Fruit fly (Drosophila melanogaster) whole organism, prepupa: ENCODE results near the gene Pcif1.

ENCODE experiments used
- Blimp-1 ChIP-seq: fragments of 200-800 bp; sonication (Bioruptor generic); optimal IDR thresholded peaks from 3 replicates; lab custom pipeline; 2017; ENCODE audit warnings: missing biosample characterization, missing genetic modification characterization, mild to moderate bottlenecking, moderate library complexity, missing genetic modification reagents
- CG10669 ChIP-seq: fragments of 200-800 bp; sonication (Bioruptor generic); optimal IDR thresholded peaks from 3 replicates; lab custom pipeline; 2018; ENCODE audit warnings: missing biosample characterization, mild to moderate bottlenecking, missing genetic modification characterization, moderate library complexity
- CG11294 ChIP-seq: fragments of 200-800 bp; sonication (Bioruptor generic); IDR thresholded peaks from 2 replicates; pipeline ENCODE4 v1.3.6; 2022; ENCODE audit warnings: missing biosample characterization, missing genetic modification characterization
- CG11762 ChIP-seq: fragments of 200-800 bp; sonication (Bioruptor generic); optimal IDR thresholded peaks from 3 replicates; lab custom pipeline; 2016; ENCODE audit warnings: missing biosample characterization, missing genetic modification characterization; ENCODE audit not compliant: insufficient read depth
- CG11902 ChIP-seq: fragments of 200-800 bp; sonication (Bioruptor generic); optimal IDR thresholded peaks from 3 replicates; lab custom pipeline; 2016; ENCODE audit warnings: missing biosample characterization, missing genetic modification characterization
- CG1621 ChIP-seq: fragments of 200-800 bp; sonication (Bioruptor generic); optimal IDR thresholded peaks from 3 replicates; lab custom pipeline; 2018; ENCODE audit warnings: missing biosample characterization, mild to moderate bottlenecking, missing genetic modification characterization
- CG16779 ChIP-seq: fragments of 200-800 bp; sonication (Bioruptor generic); optimal IDR thresholded peaks from 3 replicates; lab custom pipeline; 2017; ENCODE audit warnings: missing biosample characterization, mild to moderate bottlenecking, missing genetic modification characterization
- CG31627 ChIP-seq: fragments of 200-800 bp; sonication (Bioruptor generic); optimal IDR thresholded peaks from 3 replicates; lab custom pipeline; 2016; ENCODE audit warnings: missing biosample characterization, missing genetic modification characterization
- CG32006 ChIP-seq: fragments of 200-800 bp; sonication (Bioruptor generic); optimal IDR thresholded peaks from 3 replicates; lab custom pipeline; 2017; ENCODE audit warnings: missing biosample characterization, mild to moderate bottlenecking, missing genetic modification characterization
- CG34406 ChIP-seq: fragments of 200-800 bp; sonication (Bioruptor generic); optimal IDR thresholded peaks from 3 replicates; lab custom pipeline; 2016; ENCODE audit warnings: missing biosample characterization, missing genetic modification characterization
- CG3919 ChIP-seq: fragments of 200-800 bp; sonication (Bioruptor generic); optimal IDR thresholded peaks from 3 replicates; lab custom pipeline; 2016; ENCODE audit warnings: missing biosample characterization, missing genetic modification characterization
- CG4318 ChIP-seq: fragments of 200-800 bp; sonication (Bioruptor generic); optimal IDR thresholded peaks from 3 replicates; lab custom pipeline; 2017; ENCODE audit warnings: missing biosample characterization, mild to moderate bottlenecking, missing genetic modification characterization
- CG6276 ChIP-seq: fragments of 200-800 bp; sonication (Bioruptor generic); optimal IDR thresholded peaks from 2 replicates; lab custom pipeline; 2017; ENCODE audit warnings: missing biosample characterization, mild to moderate bottlenecking, missing genetic modification characterization
- CG6792 ChIP-seq: fragments of 200-800 bp; sonication (Bioruptor generic); optimal IDR thresholded peaks from 3 replicates; lab custom pipeline; 2016; ENCODE audit warnings: missing biosample characterization, missing genetic modification characterization
- CG6808 ChIP-seq: fragments of 200-800 bp; sonication (Bioruptor generic); optimal IDR thresholded peaks from 3 replicates; lab custom pipeline; 2017; ENCODE audit warnings: missing biosample characterization, missing genetic modification characterization, mild to moderate bottlenecking, moderate library complexity, missing genetic modification reagents
- CG6854 ChIP-seq: fragments of 200-800 bp; sonication (Bioruptor generic); optimal IDR thresholded peaks from 2 replicates; lab custom pipeline; 2017; ENCODE audit warnings: missing biosample characterization, mild to moderate bottlenecking, missing genetic modification characterization
- CG7368 ChIP-seq: fragments of 200-800 bp; sonication (Bioruptor generic); optimal IDR thresholded peaks from 3 replicates; lab custom pipeline; 2016; ENCODE audit warnings: missing biosample characterization, missing genetic modification characterization
- CG8119 ChIP-seq: fragments of 200-800 bp; sonication (Bioruptor generic); IDR thresholded peaks from 3 replicates; pipeline ENCODE4 v1.3.6; 2022; ENCODE audit warnings: missing biosample characterization, missing genetic modification characterization
- CG8319 ChIP-seq: fragments of 200-800 bp; sonication (Bioruptor generic); optimal IDR thresholded peaks from 3 replicates; lab custom pipeline; 2016; ENCODE audit warnings: missing biosample characterization, missing genetic modification characterization
- Eip75B ChIP-seq: fragments of 200-800 bp; sonication (Bioruptor generic); optimal IDR thresholded peaks from 3 replicates; lab custom pipeline; 2016; ENCODE audit warnings: missing biosample characterization, missing genetic modification characterization
- Eip78C ChIP-seq: fragments of 200-800 bp; sonication (Bioruptor generic); peaks from one replicate; lab custom pipeline; 2016; ENCODE audit warnings: missing biosample characterization, missing genetic modification characterization
- Eip93F ChIP-seq: fragments of 200-800 bp; sonication (Bioruptor generic); optimal IDR thresholded peaks from 2 replicates; lab custom pipeline; 2016; ENCODE audit warnings: missing biosample characterization, mild to moderate bottlenecking, missing genetic modification characterization
- Gug ChIP-seq: fragments of 200-800 bp; sonication (Bioruptor generic); IDR thresholded peaks from 2 replicates; pipeline ENCODE4 v1.3.6; 2022; ENCODE audit warnings: missing biosample characterization, missing genetic modification characterization
- Hr38 ChIP-seq: sonication (Bioruptor generic); optimal IDR thresholded peaks from 2 replicates; lab custom pipeline; 2016; ENCODE audit warnings: missing biosample characterization, missing genetic modification characterization
- Hr4 ChIP-seq: fragments of 200-800 bp; sonication (Bioruptor generic); optimal IDR thresholded peaks from 3 replicates; lab custom pipeline; 2016; ENCODE audit warnings: missing biosample characterization, missing genetic modification characterization
- Met ChIP-seq: fragments of 200-800 bp; sonication (Bioruptor generic); optimal IDR thresholded peaks from 3 replicates; lab custom pipeline; 2016; ENCODE audit warnings: missing biosample characterization, missing genetic modification characterization
- Smox ChIP-seq: fragments of 200-800 bp; sonication (Bioruptor generic); optimal IDR thresholded peaks from 3 replicates; lab custom pipeline; 2016; ENCODE audit warnings: missing biosample characterization, missing genetic modification characterization
- Sox102F ChIP-seq: fragments of 200-800 bp; sonication (Bioruptor generic); optimal IDR thresholded peaks from 2 replicates; lab custom pipeline; 2016; ENCODE audit warnings: missing biosample characterization, mild to moderate bottlenecking, missing genetic modification characterization
- Sox14 ChIP-seq: fragments of 200-800 bp; sonication (Bioruptor generic); optimal IDR thresholded peaks from 3 replicates; lab custom pipeline; 2016; ENCODE audit warnings: missing biosample characterization, missing genetic modification characterization
- achi ChIP-seq: fragments of 200-800 bp; sonication (Bioruptor generic); optimal IDR thresholded peaks from 3 replicates; lab custom pipeline; 2016; ENCODE audit warnings: missing biosample characterization, missing genetic modification characterization
- acj6 ChIP-seq: fragments of 200-800 bp; sonication (Bioruptor generic); optimal IDR thresholded peaks from 3 replicates; lab custom pipeline; 2016; ENCODE audit warnings: missing biosample characterization, missing genetic modification characterization
- cyc ChIP-seq: fragments of 200-800 bp; sonication (Bioruptor generic); optimal IDR thresholded peaks from 3 replicates; lab custom pipeline; 2016; ENCODE audit warnings: missing biosample characterization, missing genetic modification characterization
- dac ChIP-seq: fragments of 200-800 bp; sonication (Bioruptor generic); optimal IDR thresholded peaks from 2 replicates; lab custom pipeline; 2017; ENCODE audit warnings: missing biosample characterization, mild to moderate bottlenecking, missing genetic modification characterization
- dsx ChIP-seq: fragments of 200-800 bp; optimal IDR thresholded peaks from 3 replicates; lab custom pipeline; 2019; ENCODE audit warnings: missing biosample characterization, mild to moderate bottlenecking, missing genetic modification characterization, moderate library complexity; ENCODE audit not compliant: poor library complexity, severe bottlenecking
- eg ChIP-seq: fragments of 200-800 bp; sonication (Bioruptor generic); IDR thresholded peaks from 3 replicates; pipeline ENCODE4 v1.3.6; 2022; ENCODE audit warnings: missing biosample characterization, missing genetic modification characterization
- esn ChIP-seq: fragments of 200-800 bp; sonication (Bioruptor generic); optimal IDR thresholded peaks from 2 replicates; lab custom pipeline; 2016; ENCODE audit warnings: missing biosample characterization, mild to moderate bottlenecking, missing genetic modification characterization, moderate library complexity
- fd59A ChIP-seq: fragments of 200-800 bp; sonication (Bioruptor generic); optimal IDR thresholded peaks from 2 replicates; lab custom pipeline; 2017; ENCODE audit warnings: missing biosample characterization, mild to moderate bottlenecking, missing genetic modification characterization, missing genetic modification reagents
- fd85E ChIP-seq: fragments of 200-800 bp; sonication (Bioruptor generic); optimal IDR thresholded peaks from 3 replicates; lab custom pipeline; 2016; ENCODE audit warnings: missing biosample characterization, missing genetic modification characterization
- fkh ChIP-seq: fragments of 200-800 bp; sonication (Bioruptor generic); optimal IDR thresholded peaks from 3 replicates; lab custom pipeline; 2017; ENCODE audit warnings: missing biosample characterization, mild to moderate bottlenecking, missing genetic modification characterization, moderate library complexity
- lz ChIP-seq: fragments of 200-800 bp; sonication (Bioruptor generic); optimal IDR thresholded peaks from 3 replicates; lab custom pipeline; 2016; ENCODE audit warnings: missing biosample characterization, missing genetic modification characterization
- pdm3 ChIP-seq: fragments of 200-800 bp; sonication (Bioruptor generic); optimal IDR thresholded peaks from 3 replicates; lab custom pipeline; 2016; ENCODE audit warnings: missing biosample characterization, missing genetic modification characterization
- salr ChIP-seq, 2 experiments: fragments of 200-800 bp; sonication (Bioruptor generic); optimal IDR thresholded peaks; 3 replicates each; lab custom pipeline; 2016 to 2018; ENCODE audit warnings: missing biosample characterization in 2 of 2, missing genetic modification characterization in 2 of 2, mild to moderate bottlenecking in 1 of 2
- spab ChIP-seq: fragments of 200-800 bp; sonication (Bioruptor generic); optimal IDR thresholded peaks from 2 replicates; lab custom pipeline; 2017; ENCODE audit warnings: missing biosample characterization, mild to moderate bottlenecking, missing genetic modification characterization, missing genetic modification reagents
- svp ChIP-seq: fragments of 200-800 bp; sonication (Bioruptor generic); peaks from one replicate; lab custom pipeline; 2016; ENCODE audit warnings: missing biosample characterization, missing genetic modification characterization
- topi ChIP-seq: fragments of 200-800 bp; sonication (Bioruptor generic); optimal IDR thresholded peaks from 3 replicates; lab custom pipeline; 2016; ENCODE audit warnings: missing biosample characterization, missing genetic modification characterization
- vri ChIP-seq: fragments of 200-800 bp; sonication (Bioruptor generic); optimal IDR thresholded peaks from 3 replicates; lab custom pipeline; 2016; ENCODE audit warnings: missing biosample characterization, mild to moderate bottlenecking, missing genetic modification characterization

The Pcif1 gene

DNA sequence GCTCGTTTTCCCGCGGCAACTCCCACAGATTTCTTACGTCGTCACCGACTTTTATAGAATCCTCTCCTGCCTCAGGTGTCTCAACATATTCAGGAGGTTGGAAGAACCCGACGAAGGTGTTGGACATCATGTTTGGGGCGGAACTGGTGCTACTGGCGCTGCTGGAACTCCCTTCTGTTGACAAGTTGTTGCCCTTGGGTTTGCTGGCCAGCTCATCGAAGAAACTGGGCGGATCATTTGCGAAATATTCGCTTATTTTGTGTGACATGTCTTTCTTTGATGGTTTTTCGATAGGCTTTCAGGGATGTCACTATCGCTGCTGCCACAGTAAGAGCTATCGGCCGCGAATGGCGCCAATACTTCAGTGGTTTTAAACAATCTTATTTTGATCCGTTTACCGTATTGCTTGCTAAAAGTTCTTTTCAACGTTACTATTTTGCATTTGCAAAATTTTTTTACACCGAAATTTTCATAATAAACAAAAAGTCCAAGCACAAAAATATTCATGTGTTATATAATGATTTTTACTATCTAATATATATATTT lies 1.9 kb upstream of the Pcif1 start, which contains the start of gene CG11396:
Gene CG11396 (minus strand): TSS at position 303 of the 546 bp plus-strand sequence.
- no peak for TF ChIP-seq Hr38 (GFP tag; lab: Kevin White, UChicago)
- no peak for TF ChIP-seq CG6276
- TF ChIP-seq Sox102F (GFP tag; lab: Kevin White, UChicago) = no peak
- no peak for TF ChIP-seq CG34406 (GFP tag; lab: Kevin White, UChicago)
- peak; percentile 45 for TF ChIP-seq Eip78C (GFP tag; lab: Kevin White, UChicago)
- peak; percentile 52 for TF ChIP-seq achi (GFP tag; lab: Kevin White, UChicago)
- TF ChIP-seq Smox (GFP tag; lab: Kevin White, UChicago) = no peak
- no peak for TF ChIP-seq CG11294 (GFP tag; lab: Robert Waterston, UW)
- no peak for TF ChIP-seq CG6854 (GFP tag; lab: Kevin White, UChicago)
- no peak for TF ChIP-seq fd59A (GFP tag; lab: Kevin White, UChicago)
- TF ChIP-seq Eip75B (GFP tag; lab: Kevin White, UChicago) = no peak
- no peak for TF ChIP-seq Hr4 (GFP tag; lab: Kevin White, UChicago)
- peak; percentile 62 for TF ChIP-seq Sox14 (GFP tag; lab: Kevin White, UChicago)
- TF ChIP-seq CG6808 (GFP tag; lab: Kevin White, UChicago) = no peak
- TF ChIP-seq esn (GFP tag; lab: Kevin White, UChicago) = peak; percentile 39
- TF ChIP-seq dsx (GFP tag; lab: Kevin White, UChicago) = no peak
- no peak for TF ChIP-seq CG8319 (GFP tag; lab: Kevin White, UChicago)

DNA sequence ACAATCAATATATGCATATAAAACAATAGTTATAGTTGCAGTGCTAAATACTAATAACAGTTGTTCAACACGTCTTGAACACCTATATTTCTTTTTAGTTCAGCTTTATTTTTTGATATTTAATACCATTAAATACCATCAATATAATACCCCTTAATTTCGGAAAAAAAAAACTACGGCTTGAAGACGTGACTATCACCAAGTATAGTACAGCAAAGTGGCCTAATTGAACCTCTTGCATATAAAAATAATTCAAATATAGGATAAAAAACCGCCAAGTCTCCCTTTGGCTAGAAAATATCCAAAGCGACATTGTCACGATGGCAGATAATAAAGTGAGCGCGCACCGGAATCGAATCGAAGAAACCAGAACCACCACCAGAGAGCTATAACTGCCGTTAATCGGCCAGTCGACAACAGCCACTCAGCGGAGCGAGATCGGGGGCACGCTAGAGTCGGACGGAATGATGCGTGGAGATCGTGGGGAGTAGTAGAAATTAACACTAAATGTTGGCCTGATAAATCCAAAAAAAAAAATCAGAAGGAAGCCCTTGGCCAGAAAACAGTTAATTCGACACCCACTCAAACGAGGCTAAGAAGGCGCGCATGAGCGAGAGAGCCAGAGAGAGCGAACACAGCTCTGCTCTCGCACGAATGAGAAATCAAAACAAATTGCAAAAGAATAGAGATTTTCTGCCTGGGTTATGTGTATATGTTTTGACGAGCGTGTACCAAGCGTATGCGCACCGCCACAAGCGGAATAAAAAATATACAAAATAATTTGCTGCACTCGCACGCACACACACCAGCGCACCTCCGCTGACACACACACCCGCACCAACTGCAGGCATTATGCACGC lies 955 bp downstream of the Pcif1 start:
- TF ChIP-seq Sox14 (GFP tag; lab: Kevin White, UChicago) = peak; percentile 43
- TF ChIP-seq svp (GFP tag; lab: Kevin White, UChicago) = peak; percentile 59
- no peak for TF ChIP-seq fd59A (GFP tag; lab: Kevin White, UChicago)
- no peak for TF ChIP-seq CG8319 (GFP tag; lab: Kevin White, UChicago)
- TF ChIP-seq CG10669 = no peak
- TF ChIP-seq CG31627 (GFP tag; lab: Kevin White, UChicago) = peak; percentile 25
- no peak for TF ChIP-seq CG6792 (GFP tag; lab: Kevin White, UChicago)
- no peak for TF ChIP-seq Gug (GFP tag; lab: Robert Waterston, UW)
- no peak for TF ChIP-seq CG1621
- TF ChIP-seq achi (GFP tag; lab: Kevin White, UChicago) = peak; percentile 37
- TF ChIP-seq CG8119 (GFP tag; lab: Robert Waterston, UW) = peak; percentile 30; the same call in 2 of the 3 replicates
- TF ChIP-seq Smox (GFP tag; lab: Kevin White, UChicago) = peak; percentile 57
- peak; percentile 6 for TF ChIP-seq fkh (GFP tag; lab: Kevin White, UChicago)
- TF ChIP-seq Eip75B (GFP tag; lab: Kevin White, UChicago) = peak; percentile 28
- peak; percentile 5 for TF ChIP-seq CG11762 (GFP tag; lab: Kevin White, UChicago)
- TF ChIP-seq CG32006 = peak; percentile 68
- no peak for TF ChIP-seq fd85E (GFP tag; lab: Kevin White, UChicago)
- TF ChIP-seq eg = no peak
- peak; percentile 36 for TF ChIP-seq CG6276
- TF ChIP-seq salr (GFP tag; optimal IDR thresholded peaks at IDR 0.05; lab: Kevin White, UChicago) = peak in 1 of 2 experiments; percentile 54
- TF ChIP-seq Eip93F = peak; percentile 57
- peak; percentile 27 for TF ChIP-seq lz
- no peak for TF ChIP-seq CG7368 (GFP tag; lab: Kevin White, UChicago)
- no peak for TF ChIP-seq CG11902 (GFP tag; lab: Kevin White, UChicago)
- no peak for TF ChIP-seq dac (GFP tag; lab: Kevin White, UChicago)
- no peak for TF ChIP-seq Sox102F (GFP tag; lab: Kevin White, UChicago)
- peak; percentile 55 for TF ChIP-seq pdm3
- TF ChIP-seq Blimp-1 (GFP tag; lab: Kevin White, UChicago) = peak; percentile 44
- no peak for TF ChIP-seq CG4318 (GFP tag; lab: Kevin White, UChicago)
- no peak for TF ChIP-seq acj6 (GFP tag; lab: Kevin White, UChicago)
- TF ChIP-seq spab = peak; percentile 1
- TF ChIP-seq CG3919 (GFP tag; lab: Kevin White, UChicago) = peak; percentile 2
- TF ChIP-seq cyc (GFP tag; lab: Kevin White, UChicago) = peak; percentile 15
- TF ChIP-seq Met (GFP tag; lab: Kevin White, UChicago) = peak; percentile 55
- peak; percentile 41 for TF ChIP-seq vri (GFP tag; lab: Kevin White, UChicago)
- TF ChIP-seq CG16779 (tag; lab: Kevin White, UChicago) = no peak
- no peak for TF ChIP-seq CG11294 (GFP tag; lab: Robert Waterston, UW)
- TF ChIP-seq topi (GFP tag; lab: Kevin White, UChicago) = peak; percentile 48
